Fruit fly (Drosophila melanogaster) whole organism, pupa: Measurements from ENCODE around the gene gish.
A peak's percentile ranks its signal among the peaks of the same experiment; 100 is the strongest.

Source experiments
- CG10348 ChIP-seq: fragments of 200-800 bp; sonication (Bioruptor generic); IDR thresholded peaks from 2 replicates; pipeline ENCODE4 v1.3.6; 2022; ENCODE audit warnings: missing biosample characterization, missing genetic modification characterization
- CG12605 ChIP-seq: fragments of 200-800 bp; sonication (Bioruptor generic); IDR thresholded peaks from 2 replicates; pipeline ENCODE4 v1.3.6; 2022; ENCODE audit warnings: missing biosample characterization, missing genetic modification characterization
- CG13204 ChIP-seq: fragments of 200-800 bp; sonication (Bioruptor generic); optimal IDR thresholded peaks from 2 replicates; lab custom pipeline; 2018; ENCODE audit warnings: missing biosample characterization, mild to moderate bottlenecking, missing genetic modification characterization, moderate library complexity
- CG14655 ChIP-seq: fragments of 200-800 bp; sonication (Bioruptor generic); optimal IDR thresholded peaks from 3 replicates; lab custom pipeline; 2017; ENCODE audit warnings: mild to moderate bottlenecking, missing biosample characterization, missing genetic modification reagents, missing genetic modification characterization
- CG15710 ChIP-seq: fragments of 200-800 bp; sonication (Bioruptor generic); optimal IDR thresholded peaks from 2 replicates; lab custom pipeline; 2018; ENCODE audit warnings: missing biosample characterization, mild to moderate bottlenecking, missing genetic modification characterization, moderate library complexity
- CG17806 ChIP-seq: fragments of 200-800 bp; sonication (Bioruptor generic); optimal IDR thresholded peaks from 2 replicates; lab custom pipeline; 2018; ENCODE audit warnings: missing biosample characterization, mild to moderate bottlenecking, missing genetic modification characterization, moderate library complexity
- CG32121 ChIP-seq: fragments of 200-800 bp; sonication (Bioruptor generic); IDR thresholded peaks from 2 replicates; pipeline ENCODE4 v1.3.6; 2022; ENCODE audit warnings: missing biosample characterization, missing genetic modification characterization
- CG34367 ChIP-seq: fragments of 200-800 bp; sonication (Bioruptor generic); optimal IDR thresholded peaks from 2 replicates; lab custom pipeline; 2018; ENCODE audit warnings: missing biosample characterization, mild to moderate bottlenecking, missing genetic modification characterization
- CG4496 ChIP-seq: fragments of 200-800 bp; sonication (Bioruptor generic); IDR thresholded peaks from 3 replicates; pipeline ENCODE4 v1.3.6; 2022; ENCODE audit warnings: missing biosample characterization, missing genetic modification characterization
- CG8159 ChIP-seq: fragments of 200-800 bp; sonication (Bioruptor generic); optimal IDR thresholded peaks from 3 replicates; lab custom pipeline; 2018; ENCODE audit warnings: missing biosample characterization, mild to moderate bottlenecking, missing genetic modification characterization, moderate library complexity
- CG8301 ChIP-seq: fragments of 200-800 bp; sonication (Bioruptor generic); optimal IDR thresholded peaks from 2 replicates; lab custom pipeline; 2018; ENCODE audit warnings: missing biosample characterization, mild to moderate bottlenecking, missing genetic modification characterization
- CG9948 ChIP-seq: fragments of 200-800 bp; sonication (Bioruptor generic); optimal IDR thresholded peaks from 2 replicates; lab custom pipeline; 2018; ENCODE audit warnings: missing biosample characterization, mild to moderate bottlenecking, missing genetic modification characterization, moderate library complexity
- D1 ChIP-seq: fragments of 200-800 bp; sonication (Bioruptor generic); optimal IDR thresholded peaks from 2 replicates; lab custom pipeline; 2018; ENCODE audit warnings: missing biosample characterization, mild to moderate bottlenecking, missing genetic modification characterization, moderate library complexity
- EcR ChIP-seq: fragments of 200-800 bp; sonication (Bioruptor generic); optimal IDR thresholded peaks from 3 replicates; lab custom pipeline; 2019; ENCODE audit warnings: missing biosample characterization, missing genetic modification characterization, mild to moderate bottlenecking, moderate library complexity, missing genetic modification reagents
- Ets98B ChIP-seq: fragments of 200-800 bp; sonication (Bioruptor generic); IDR thresholded peaks from 2 replicates; pipeline ENCODE4 v1.3.6; 2022; ENCODE audit warnings: missing biosample characterization, missing genetic modification characterization
- Pif1A ChIP-seq: fragments of 200-800 bp; sonication (Bioruptor generic); optimal IDR thresholded peaks from 3 replicates; lab custom pipeline; 2016; ENCODE audit warnings: missing biosample characterization, missing genetic modification characterization
- Pif1B ChIP-seq: fragments of 200-800 bp; sonication (Bioruptor generic); optimal IDR thresholded peaks from 3 replicates; lab custom pipeline; 2016; ENCODE audit warnings: missing biosample characterization, missing genetic modification characterization
- Snoo ChIP-seq: fragments of 200-800 bp; sonication (Bioruptor generic); optimal IDR thresholded peaks from 3 replicates; lab custom pipeline; 2017; ENCODE audit warnings: missing biosample characterization, mild to moderate bottlenecking, missing genetic modification characterization, inconsistent platforms
- fd96Ca ChIP-seq: fragments of 200-800 bp; sonication (Bioruptor generic); IDR thresholded peaks from 3 replicates; pipeline ENCODE4 v1.3.6; 2022; ENCODE audit warnings: missing biosample characterization, missing genetic modification characterization
- gl ChIP-seq: fragments of 200-800 bp; sonication (Bioruptor generic); optimal IDR thresholded peaks from 2 replicates; lab custom pipeline; 2018; ENCODE audit warnings: missing biosample characterization, mild to moderate bottlenecking, missing genetic modification characterization
- rn ChIP-seq: fragments of 200-800 bp; sonication (Bioruptor generic); IDR thresholded peaks from 2 replicates; pipeline ENCODE4 v1.3.6; 2022; ENCODE audit warnings: missing biosample characterization, missing genetic modification characterization

gish gene

dm6 chr3R:16227074-16227473 is 45.2 kb upstream of the gish start:
- TF ChIP-seq EcR (peak; percentile 83), CG8159 (no peak), CG13204 (peak; percentile 54)

dm6 chr3R:16228719-16229704 is 43.2 kb upstream of the gish start:
- peak; percentile 83 for TF ChIP-seq CG13204
- TF ChIP-seq Pif1B, result peak; percentile 23
- peak; percentile 52 for TF ChIP-seq CG8159
- TF ChIP-seq gl (tag; lab: Kevin White, UChicago), result peak; percentile 28
- TF ChIP-seq Pif1A, result peak; percentile 48
- TF ChIP-seq CG17806, result no peak
- no peak for TF ChIP-seq CG4496 (GFP tag; lab: Robert Waterston, UW)
- no peak for TF ChIP-seq CG10348 (GFP tag; lab: Robert Waterston, UW)
- no peak for TF ChIP-seq rn (GFP tag; lab: Robert Waterston, UW)
- no peak for TF ChIP-seq D1
- no peak for TF ChIP-seq CG32121 (GFP tag; lab: Robert Waterston, UW)
- TF ChIP-seq CG8301, result no peak
- peak; percentile 33 for TF ChIP-seq CG15710 (tag; lab: Kevin White, UChicago)
- TF ChIP-seq CG9948 (tag; lab: Kevin White, UChicago), result no peak
- TF ChIP-seq EcR, result peak; percentile 90
- TF ChIP-seq CG14655 (GFP tag; lab: Kevin White, UChicago), result no peak
- TF ChIP-seq fd96Ca (GFP tag; lab: Robert Waterston, UW), result no peak
- no peak for TF ChIP-seq Ets98B (GFP tag; lab: Robert Waterston, UW)
- no peak for TF ChIP-seq CG12605 (GFP tag; lab: Robert Waterston, UW)
- peak; percentile 50 for TF ChIP-seq Snoo
- TF ChIP-seq CG34367 (tag; lab: Kevin White, UChicago), result peak; percentile 11

dm6 chr3R:16230080-16230670 is 42.1 kb upstream of the gish start:
- TF ChIP-seq CG4496 (GFP tag; lab: Robert Waterston, UW), result no peak
- no peak for TF ChIP-seq CG14655 (GFP tag; lab: Kevin White, UChicago)
- TF ChIP-seq EcR, result no peak
- no peak for TF ChIP-seq Pif1A
- TF ChIP-seq CG8301, result no peak
- no peak for TF ChIP-seq CG8159
- TF ChIP-seq CG32121 (GFP tag; lab: Robert Waterston, UW), result no peak
- no peak for TF ChIP-seq Ets98B (GFP tag; lab: Robert Waterston, UW)
- TF ChIP-seq CG10348 (GFP tag; lab: Robert Waterston, UW), result no peak
- TF ChIP-seq CG34367 (tag; lab: Kevin White, UChicago), result no peak
- TF ChIP-seq CG17806, result no peak
- no peak for TF ChIP-seq rn (GFP tag; lab: Robert Waterston, UW)
- no peak for TF ChIP-seq gl (tag; lab: Kevin White, UChicago)
- TF ChIP-seq Pif1B, result no peak
- no peak for TF ChIP-seq CG9948 (tag; lab: Kevin White, UChicago)
- no peak for TF ChIP-seq D1
- TF ChIP-seq fd96Ca (GFP tag; lab: Robert Waterston, UW), result no peak

dm6 chr3R:16231385-16232307 is 40.6 kb upstream of the gish start:
- TF ChIP-seq CG17806, result peak; percentile 62
- peak; percentile 72 for TF ChIP-seq CG15710 (tag; lab: Kevin White, UChicago)
- TF ChIP-seq fd96Ca (GFP tag; lab: Robert Waterston, UW), result no peak
- peak; percentile 82 for TF ChIP-seq CG14655 (GFP tag; lab: Kevin White, UChicago)
- peak; percentile 70 for TF ChIP-seq CG9948 (tag; lab: Kevin White, UChicago)
- TF ChIP-seq CG34367 (tag; lab: Kevin White, UChicago), result peak; percentile 41
- no peak for TF ChIP-seq Ets98B (GFP tag; lab: Robert Waterston, UW)
- TF ChIP-seq rn (GFP tag; lab: Robert Waterston, UW), result no peak
- no peak for TF ChIP-seq CG12605 (GFP tag; lab: Robert Waterston, UW)
- TF ChIP-seq CG10348 (GFP tag; lab: Robert Waterston, UW), result no peak
- TF ChIP-seq Snoo, result peak; percentile 48
- TF ChIP-seq CG13204, result peak; percentile 35
- no peak for TF ChIP-seq gl (tag; lab: Kevin White, UChicago)
- TF ChIP-seq CG8301, result peak; percentile 75
- TF ChIP-seq Pif1A, result peak; percentile 80
- no peak for TF ChIP-seq D1
- peak; percentile 91 for TF ChIP-seq EcR
- no peak for TF ChIP-seq CG32121 (GFP tag; lab: Robert Waterston, UW)
- TF ChIP-seq CG4496 (GFP tag; lab: Robert Waterston, UW), result no peak
- TF ChIP-seq Pif1B, result peak; percentile 56
- peak; percentile 79 for TF ChIP-seq CG8159

- TF ChIP-seq Snoo (no peak), rn (GFP tag; lab: Robert Waterston, UW) (no peak), CG15710 (tag; lab: Kevin White, UChicago) (no peak), CG8301 (no peak), CG34367 (tag; lab: Kevin White, UChicago) (no peak), D1 (no peak), CG17806 (no peak), fd96Ca (GFP tag; lab: Robert Waterston, UW) (no peak), EcR (peak; percentile 4), CG4496 (GFP tag; lab: Robert Waterston, UW) (no peak), gl (tag; lab: Kevin White, UChicago) (peak; percentile 52), CG13204 (peak; percentile 65), CG12605 (GFP tag; lab: Robert Waterston, UW) (no peak)
These were observed 39.7 kb upstream of the gish start for dm6 chr3R:16232569-16232968.
